Fruit fly (Drosophila melanogaster) whole organism, pupa: ENCODE data around the gene Ipk2.

ENCODE experiments used
- CG10348 ChIP-seq: fragments of 200-800 bp; sonication (Bioruptor generic); IDR thresholded peaks from 2 replicates; pipeline ENCODE4 v1.3.6; 2022; ENCODE audit warnings: missing biosample characterization, missing genetic modification characterization
- CG14655 ChIP-seq: fragments of 200-800 bp; sonication (Bioruptor generic); optimal IDR thresholded peaks from 3 replicates; lab custom pipeline; 2017; ENCODE audit warnings: mild to moderate bottlenecking, missing biosample characterization, missing genetic modification reagents, missing genetic modification characterization
- CG17806 ChIP-seq: fragments of 200-800 bp; sonication (Bioruptor generic); optimal IDR thresholded peaks from 2 replicates; lab custom pipeline; 2018; ENCODE audit warnings: missing biosample characterization, mild to moderate bottlenecking, missing genetic modification characterization, moderate library complexity
- CG32121 ChIP-seq: fragments of 200-800 bp; sonication (Bioruptor generic); IDR thresholded peaks from 2 replicates; pipeline ENCODE4 v1.3.6; 2022; ENCODE audit warnings: missing biosample characterization, missing genetic modification characterization
- EcR ChIP-seq: fragments of 200-800 bp; sonication (Bioruptor generic); optimal IDR thresholded peaks from 3 replicates; lab custom pipeline; 2019; ENCODE audit warnings: missing biosample characterization, missing genetic modification characterization, mild to moderate bottlenecking, moderate library complexity, missing genetic modification reagents
- Ets98B ChIP-seq: fragments of 200-800 bp; sonication (Bioruptor generic); IDR thresholded peaks from 2 replicates; pipeline ENCODE4 v1.3.6; 2022; ENCODE audit warnings: missing biosample characterization, missing genetic modification characterization
- Pif1B ChIP-seq: fragments of 200-800 bp; sonication (Bioruptor generic); optimal IDR thresholded peaks from 3 replicates; lab custom pipeline; 2016; ENCODE audit warnings: missing biosample characterization, missing genetic modification characterization
- Snoo ChIP-seq: fragments of 200-800 bp; sonication (Bioruptor generic); optimal IDR thresholded peaks from 3 replicates; lab custom pipeline; 2017; ENCODE audit warnings: missing biosample characterization, mild to moderate bottlenecking, missing genetic modification characterization, inconsistent platforms

DNA sequence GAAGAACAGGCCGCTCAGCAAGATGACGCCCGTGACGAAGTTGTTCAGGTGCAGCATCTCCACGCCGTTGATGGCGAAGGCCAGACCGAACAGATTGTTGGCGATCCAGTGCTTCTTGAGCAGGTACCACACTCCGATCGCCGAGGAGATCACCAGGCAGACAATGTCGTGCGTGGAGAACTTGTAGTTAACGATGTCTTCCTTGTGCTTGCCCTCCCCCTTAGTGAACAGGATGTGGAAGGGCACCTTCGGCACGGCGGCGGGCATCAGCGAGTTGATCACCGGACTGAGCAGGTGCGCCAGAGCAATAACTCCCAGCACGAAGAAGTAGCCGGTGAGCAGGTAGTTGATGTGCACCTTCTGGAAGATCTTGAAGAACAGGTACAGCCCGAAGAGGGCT lies 30.3 kb downstream of the Ipk2 start:
- TF ChIP-seq Snoo (tag; lab: Kevin White, UChicago) (no peak), CG10348 (no peak), EcR (GFP tag; lab: Kevin White, UChicago) (no peak), Pif1B (GFP tag; lab: Kevin White, UChicago) (no peak), CG14655 (no peak), CG17806 (no peak), CG32121 (GFP tag; lab: Robert Waterston, UW) (no peak), Ets98B (GFP tag; lab: Robert Waterston, UW) (no peak)
